Fruit fly (Drosophila melanogaster) whole organism, embryonic: ENCODE results near the gene CG31808.

ENCODE experiments used
- ATbp ChIP-seq: fragments of 200-800 bp; sonication (Bioruptor generic); optimal IDR thresholded peaks from 2 replicates; lab custom pipeline; 2017; ENCODE audit warnings: missing biosample characterization, mild to moderate bottlenecking, missing genetic modification characterization, missing genetic modification reagents
- Abd-B ChIP-seq: fragments of 200-800 bp; sonication (Bioruptor generic); optimal IDR thresholded peaks from 2 replicates; lab custom pipeline; 2018; ENCODE audit warnings: missing biosample characterization, mild to moderate bottlenecking, missing genetic modification characterization, moderate library complexity
- Awh ChIP-seq: fragments of 200-800 bp; sonication (Bioruptor generic); IDR thresholded peaks from 2 replicates; pipeline ENCODE4, ENCODE4 v1.3.6; 2022; ENCODE audit warnings: missing biosample characterization, missing genetic modification characterization
- Bteb2 ChIP-seq: fragments of 200-800 bp; sonication (Bioruptor generic); optimal IDR thresholded peaks from 2 replicates; lab custom pipeline; 2016; ENCODE audit warnings: missing biosample characterization, missing genetic modification characterization
- CG12219 ChIP-seq: fragments of 200-800 bp; sonication (Bioruptor generic); optimal IDR thresholded peaks from 3 replicates; lab custom pipeline; 2018; ENCODE audit warnings: missing biosample characterization, mild to moderate bottlenecking, missing genetic modification characterization
- CG12236 ChIP-seq: fragments of 200-800 bp; sonication (Bioruptor generic); optimal IDR thresholded peaks from 2 replicates; lab custom pipeline; 2016; ENCODE audit warnings: missing biosample characterization, missing genetic modification characterization
- CG14050 ChIP-seq: fragments of 200-800 bp; sonication (Bioruptor generic); IDR thresholded peaks from 3 replicates; pipeline ENCODE4 v1.3.6; 2022; ENCODE audit warnings: missing biosample characterization, missing genetic modification characterization
- CG15514 ChIP-seq: fragments of 200-800 bp; sonication (Bioruptor generic); optimal IDR thresholded peaks from 3 replicates; lab custom pipeline; 2017; ENCODE audit warnings: missing biosample characterization, missing genetic modification characterization, mild to moderate bottlenecking, moderate library complexity, missing genetic modification reagents
- CG1647 ChIP-seq: fragments of 200-800 bp; sonication (Bioruptor generic); optimal IDR thresholded peaks from 3 replicates; lab custom pipeline; 2016; ENCODE audit warnings: missing biosample characterization, missing genetic modification characterization
- CG30020 ChIP-seq: fragments of 200-800 bp; optimal IDR thresholded peaks from 2 replicates; lab custom pipeline; 2019; ENCODE audit warnings: missing biosample characterization, mild to moderate bottlenecking, missing genetic modification characterization, moderate library complexity
- CG31441 ChIP-seq: fragments of 200-800 bp; sonication (Bioruptor generic); IDR thresholded peaks from 2 replicates; pipeline ENCODE4 v1.3.6; 2022; ENCODE audit warnings: missing biosample characterization, missing genetic modification characterization
- CG3847 ChIP-seq: fragments of 200-800 bp; sonication (Bioruptor generic); IDR thresholded peaks from 2 replicates; pipeline ENCODE4 v1.3.6; 2022; ENCODE audit warnings: missing biosample characterization, missing genetic modification characterization
- CG42726 ChIP-seq: fragments of 200-800 bp; sonication (Bioruptor generic); IDR thresholded peaks from 2 replicates; pipeline ENCODE4 v1.3.6; 2022; ENCODE audit warnings: missing biosample characterization, missing genetic modification characterization; ENCODE audit not compliant: partially characterized antibody
- CG4707 ChIP-seq: fragments of 200-800 bp; sonication (Bioruptor generic); optimal IDR thresholded peaks from 2 replicates; lab custom pipeline; 2018; ENCODE audit warnings: missing biosample characterization, mild to moderate bottlenecking, missing genetic modification characterization, moderate library complexity
- CG7839 ChIP-seq: fragments of 200-800 bp; sonication (Bioruptor generic); optimal IDR thresholded peaks from 3 replicates; lab custom pipeline; 2018; ENCODE audit warnings: missing biosample characterization, mild to moderate bottlenecking, missing genetic modification characterization, moderate library complexity
- CG8281 ChIP-seq: fragments of 200-800 bp; sonication (Bioruptor generic); optimal IDR thresholded peaks from 2 replicates; lab custom pipeline; 2018; ENCODE audit warnings: missing biosample characterization, mild to moderate bottlenecking, missing genetic modification characterization, moderate library complexity
- CG8388 ChIP-seq: fragments of 200-800 bp; sonication (Bioruptor generic); optimal IDR thresholded peaks from 2 replicates; lab custom pipeline; 2019; ENCODE audit warnings: missing biosample characterization, mild to moderate bottlenecking, missing genetic modification characterization, moderate library complexity
- CG9797 ChIP-seq: fragments of 200-800 bp; sonication (Bioruptor generic); optimal IDR thresholded peaks from 3 replicates; lab custom pipeline; 2018; ENCODE audit warnings: missing biosample characterization, mild to moderate bottlenecking, missing genetic modification characterization
- Dip3 ChIP-seq: fragments of 200-800 bp; sonication (Bioruptor generic); optimal IDR thresholded peaks from 3 replicates; lab custom pipeline; 2016; ENCODE audit warnings: missing biosample characterization, missing genetic modification characterization
- Doc2 ChIP-seq: fragments of 200-800 bp; sonication (Bioruptor generic); IDR thresholded peaks from 2 replicates; pipeline ENCODE4 v1.3.6; 2022; ENCODE audit warnings: missing biosample characterization, missing genetic modification characterization
- Fer1 ChIP-seq: fragments of 200-800 bp; sonication (Bioruptor generic); optimal IDR thresholded peaks from 2 replicates; lab custom pipeline; 2017; ENCODE audit warnings: missing biosample characterization, mild to moderate bottlenecking, missing genetic modification characterization
- HLH3B ChIP-seq: fragments of 200-800 bp; sonication (Bioruptor generic); IDR thresholded peaks from 2 replicates; pipeline ENCODE4 v1.3.6; 2022; ENCODE audit warnings: missing biosample characterization, missing genetic modification characterization
- HLHmδ ChIP-seq: fragments of 200-800 bp; sonication (Bioruptor generic); optimal IDR thresholded peaks from 2 replicates; lab custom pipeline; 2018; ENCODE audit warnings: missing biosample characterization, mild to moderate bottlenecking, missing genetic modification characterization, moderate library complexity
- Myb ChIP-seq: fragments of 200-800 bp; sonication (Bioruptor generic); optimal IDR thresholded peaks from 2 replicates; lab custom pipeline; 2016; ENCODE audit warnings: missing biosample characterization, missing genetic modification characterization
- Nf-YA ChIP-seq: fragments of 200-800 bp; sonication (Bioruptor generic); IDR thresholded peaks from 2 replicates; pipeline ENCODE4 v1.3.6; 2022; ENCODE audit warnings: missing biosample characterization, missing genetic modification characterization
- Oli ChIP-seq: fragments of 200-800 bp; sonication (Bioruptor generic); optimal IDR thresholded peaks from 2 replicates; lab custom pipeline; 2018; ENCODE audit warnings: missing biosample characterization, mild to moderate bottlenecking, missing genetic modification characterization, moderate library complexity
- Optix ChIP-seq: fragments of 200-800 bp; sonication (Bioruptor generic); IDR thresholded peaks from 3 replicates; pipeline ENCODE4 v1.3.6; 2022; ENCODE audit warnings: missing biosample characterization, missing genetic modification characterization
- Pdp1 ChIP-seq, 2 experiments: fragments of 200-800 bp; sonication (Bioruptor generic); optimal IDR thresholded peaks; 3 replicates each; lab custom pipeline; 2016; ENCODE audit warnings: missing biosample characterization in 2 of 2, missing genetic modification characterization in 2 of 2, mild to moderate bottlenecking in 1 of 2, moderate library complexity in 1 of 2
- Sin3A ChIP-seq: fragments of >200 bp; optimal IDR thresholded peaks from 2 replicates; lab custom pipeline; 2018
- Sox100B ChIP-seq: fragments of 200-800 bp; sonication (Bioruptor generic); optimal IDR thresholded peaks from 3 replicates; lab custom pipeline; 2018; ENCODE audit warnings: missing biosample characterization, mild to moderate bottlenecking, missing genetic modification characterization
- Ssrp ChIP-seq: fragments of 200-800 bp; sonication (Bioruptor generic); optimal IDR thresholded peaks from 2 replicates; lab custom pipeline; 2018; ENCODE audit warnings: missing biosample characterization, mild to moderate bottlenecking, missing genetic modification characterization, moderate library complexity
- ac ChIP-seq: fragments of 200-800 bp; sonication (Bioruptor generic); optimal IDR thresholded peaks from 3 replicates; lab custom pipeline; 2017; ENCODE audit warnings: missing biosample characterization, mild to moderate bottlenecking, missing genetic modification characterization
- btn ChIP-seq: fragments of 200-800 bp; sonication (Bioruptor generic); optimal IDR thresholded peaks from 2 replicates; lab custom pipeline; 2016; ENCODE audit warnings: missing biosample characterization, missing genetic modification characterization
- dmrt99B ChIP-seq: fragments of 200-800 bp; sonication (Bioruptor generic); optimal IDR thresholded peaks from 2 replicates; lab custom pipeline; 2018; ENCODE audit warnings: missing biosample characterization, mild to moderate bottlenecking, missing genetic modification characterization, moderate library complexity
- esg ChIP-seq: fragments of 200-800 bp; sonication (Bioruptor generic); conservative IDR thresholded peaks from 2 replicates; pipeline ENCODE4 v1.3.6; 2022; ENCODE audit warnings: missing biosample characterization, missing genetic modification characterization
- hb ChIP-seq: fragments of 200-800 bp; sonication (Bioruptor generic); IDR thresholded peaks from 3 replicates; pipeline ENCODE4 v1.3.6; 2022; ENCODE audit warnings: missing biosample characterization, missing genetic modification characterization; ENCODE audit not compliant: partially characterized antibody
- kah ChIP-seq: fragments of 200-800 bp; sonication (Bioruptor generic); optimal IDR thresholded peaks from 2 replicates; lab custom pipeline; 2018; ENCODE audit warnings: missing biosample characterization, mild to moderate bottlenecking, missing genetic modification characterization
- sim ChIP-seq: fragments of 200-800 bp; sonication (Bioruptor generic); IDR thresholded peaks from 2 replicates; pipeline ENCODE4 v1.3.6; 2022; ENCODE audit warnings: missing biosample characterization, missing genetic modification characterization
- sug ChIP-seq: fragments of 200-800 bp; optimal IDR thresholded peaks from 2 replicates; lab custom pipeline; 2019; ENCODE audit warnings: missing biosample characterization, mild to moderate bottlenecking, missing genetic modification characterization, moderate library complexity
- tap ChIP-seq: fragments of 200-800 bp; optimal IDR thresholded peaks from 3 replicates; lab custom pipeline; 2019; ENCODE audit warnings: missing biosample characterization, mild to moderate bottlenecking, missing genetic modification characterization, moderate library complexity
- zfh1 ChIP-seq: fragments of 200-800 bp; sonication (Bioruptor generic); IDR thresholded peaks from 3 replicates; pipeline ENCODE4 v1.3.6; 2022; ENCODE audit warnings: missing biosample characterization, missing genetic modification characterization

CG31808 gene

DNA sequence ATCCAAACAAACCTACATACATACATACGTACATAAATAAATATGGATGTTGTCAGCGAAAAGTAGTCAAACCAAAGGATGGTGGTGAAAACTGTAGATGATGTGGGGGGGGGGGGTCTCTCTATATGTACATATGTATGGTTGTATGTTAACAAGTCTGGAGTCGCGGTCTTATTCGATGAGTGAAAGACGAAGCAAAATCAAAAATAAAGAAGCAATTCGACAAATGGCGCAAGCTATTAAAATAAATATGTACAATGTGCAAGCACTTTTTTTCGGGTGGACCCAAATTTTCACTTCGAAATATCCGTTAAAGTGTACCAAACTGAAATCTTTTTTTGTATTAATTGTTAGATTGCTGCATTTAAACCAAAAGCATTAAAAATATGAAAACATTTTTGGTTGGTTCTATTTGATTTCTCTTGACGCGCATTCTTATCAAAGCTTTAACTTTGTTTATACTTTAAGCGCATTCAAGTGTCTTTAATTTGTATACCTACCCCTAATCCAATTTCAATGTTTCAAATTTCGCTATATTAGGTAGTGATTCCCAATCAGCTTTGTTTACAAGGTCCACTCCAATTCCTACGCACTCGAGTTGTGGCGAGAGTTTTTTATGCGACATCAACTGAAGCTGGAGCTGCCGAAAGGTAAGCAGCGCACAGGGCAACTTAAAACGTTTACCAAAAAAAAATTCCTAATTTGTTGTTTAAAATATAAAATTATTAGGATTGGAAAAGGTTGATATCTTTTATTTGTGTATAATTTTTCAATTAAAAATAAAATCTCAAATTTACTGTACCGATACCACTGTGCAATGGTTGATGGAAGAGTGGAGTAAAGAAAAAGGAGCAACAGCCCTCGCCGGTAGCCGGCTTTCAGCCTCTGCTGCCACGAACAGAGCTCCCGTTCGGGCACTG is 31.8 kb downstream of the CG31808 start, which contains the start of gene CG31807 (continued):
- TF ChIP-seq Nf-YA, result peak; percentile 30; the same call in 1 of the 2 replicates
- peak; percentile 30 for TF ChIP-seq kah (GFP tag; lab: Kevin White, UChicago)
- TF ChIP-seq zfh1 (GFP tag; lab: Robert Waterston, UW), result peak; percentile 55; the same call in 1 of the 3 replicates
- peak; percentile 90 for TF ChIP-seq ATbp
- peak; percentile 50 for TF ChIP-seq tap (tag; lab: Kevin White, UChicago)
- TF ChIP-seq Doc2 (GFP tag; lab: Robert Waterston, UW), result no peak
- peak; percentile 60 for TF ChIP-seq CG15514 (GFP tag; lab: Kevin White, UChicago)
- peak; percentile 48 for TF ChIP-seq sug (tag; lab: Kevin White, UChicago)
- TF ChIP-seq CG14050 (GFP tag; lab: Robert Waterston, UW), result peak; percentile 20; the same call in 1 of the 3 replicates
- TF ChIP-seq CG9797, result no peak
- TF ChIP-seq CG31441, result peak; percentile 75
- TF ChIP-seq Bteb2, result peak; percentile 65
- TF ChIP-seq Sox100B (GFP tag; lab: Kevin White, UChicago), result peak; percentile 70
- peak; percentile 38 for TF ChIP-seq CG30020
- peak; percentile 50; the same call in 1 of the 2 replicates for TF ChIP-seq Awh (GFP tag; lab: Robert Waterston, UW)
- peak; percentile 64 for TF ChIP-seq Ssrp (tag; lab: Kevin White, UChicago)
- peak; percentile 57; the same call in 1 of the 3 replicates for TF ChIP-seq Optix (GFP tag; lab: Robert Waterston, UW)
- TF ChIP-seq esg (GFP tag; lab: Robert Waterston, UW), result 0 out of 2 replicates have a peak, but pooled peaks have one; percentile 12
- TF ChIP-seq Myb (GFP tag; lab: Kevin White, UChicago), result peak; percentile 49
- TF ChIP-seq Dip3 (GFP tag; lab: Kevin White, UChicago), result peak; percentile 44
- TF ChIP-seq sim, result 0 out of 2 replicates have a peak, but pooled peaks have one; percentile 42
- TF ChIP-seq HLHmδ (GFP tag; lab: Kevin White, UChicago), result no peak
- TF ChIP-seq CG8388 (GFP tag; lab: Kevin White, UChicago), result peak; percentile 68
- TF ChIP-seq CG42726 (GFP tag; lab: Robert Waterston, UW), result no peak
- TF ChIP-seq Sin3A (lab: Kevin White, UChicago), result no peak
- TF ChIP-seq Pdp1 (GFP tag; optimal IDR thresholded peaks at IDR 0.05; lab: Kevin White, UChicago), result peak; percentile 40 to 47
- no peak for TF ChIP-seq CG4707 (GFP tag; lab: Kevin White, UChicago)
- TF ChIP-seq CG1647, result peak; percentile 30
- TF ChIP-seq ac (GFP tag; lab: Kevin White, UChicago), result peak; percentile 36
- TF ChIP-seq Abd-B, result no peak
- peak; percentile 44 for TF ChIP-seq CG3847
- peak; percentile 64 for TF ChIP-seq dmrt99B (tag; lab: Kevin White, UChicago)
- TF ChIP-seq Fer1 (GFP tag; lab: Kevin White, UChicago), result peak; percentile 80
- no peak for TF ChIP-seq CG8281 (tag; lab: Kevin White, UChicago)
- peak; percentile 74 for TF ChIP-seq CG12219 (GFP tag; lab: Kevin White, UChicago)
- TF ChIP-seq Oli (tag; lab: Kevin White, UChicago), result peak; percentile 87
- TF ChIP-seq hb (GFP tag; lab: Robert Waterston, UW), result no peak
- peak; percentile 80 for TF ChIP-seq CG7839 (tag; lab: Kevin White, UChicago)
- TF ChIP-seq btn (GFP tag; lab: Kevin White, UChicago), result peak; percentile 41
- TF ChIP-seq CG12236 (GFP tag; lab: Kevin White, UChicago), result peak; percentile 63
- peak; percentile 41; the same call in 1 of the 2 replicates for TF ChIP-seq HLH3B
